Worm (Caenorhabditis elegans) whole organism, L4 larva: Measurements from ENCODE around the gene T06D4.6.

ENCODE experiments used
- F49E8.2 ChIP-seq: sonication (generic microtip); optimal IDR thresholded peaks from 2 replicates; lab custom pipeline; 2016; ENCODE audit warnings: missing compliant biosample characterization, mild to moderate bottlenecking, missing genetic modification characterization, borderline replicate concordance
- lir-3 ChIP-seq: sonication (generic microtip); optimal IDR thresholded peaks from 2 replicates; lab custom pipeline; 2016; ENCODE audit warnings: mild to moderate bottlenecking, missing genetic modification characterization, missing compliant biosample characterization

- no peak for TF ChIP-seq F49E8.2 (tag; lab: Kevin White, UChicago)
- TF ChIP-seq lir-3 (tag; lab: Kevin White, UChicago): no peak
Observed at ce11 chrII:3340818-3341217, 46.6 kb downstream of the T06D4.6 start.
